Fruit fly (Drosophila melanogaster) whole organism, wandering third instar larva: ENCODE data around the gene CG18622.

Experiments used
- Abd-B ChIP-seq: fragments of >200 bp; optimal IDR thresholded peaks from 2 replicates; lab custom pipeline; 2017; ENCODE audit warnings: missing biosample characterization, missing genetic modification characterization
- brk ChIP-seq: fragments of 200-800 bp; sonication (Bioruptor generic); optimal IDR thresholded peaks from 2 replicates; lab custom pipeline; 2016; ENCODE audit warnings: missing biosample characterization, mild to moderate bottlenecking, missing genetic modification characterization
- psq ChIP-seq: fragments of 200-800 bp; sonication (Bioruptor generic); optimal IDR thresholded peaks from 3 replicates; lab custom pipeline; 2017; ENCODE audit warnings: missing biosample characterization, mild to moderate bottlenecking, missing genetic modification characterization, moderate library complexity
- sage ChIP-seq: fragments of 200-800 bp; sonication (Bioruptor generic); optimal IDR thresholded peaks from 2 replicates; lab custom pipeline; 2016; ENCODE audit warnings: missing biosample characterization, mild to moderate bottlenecking, missing genetic modification characterization

DNA sequence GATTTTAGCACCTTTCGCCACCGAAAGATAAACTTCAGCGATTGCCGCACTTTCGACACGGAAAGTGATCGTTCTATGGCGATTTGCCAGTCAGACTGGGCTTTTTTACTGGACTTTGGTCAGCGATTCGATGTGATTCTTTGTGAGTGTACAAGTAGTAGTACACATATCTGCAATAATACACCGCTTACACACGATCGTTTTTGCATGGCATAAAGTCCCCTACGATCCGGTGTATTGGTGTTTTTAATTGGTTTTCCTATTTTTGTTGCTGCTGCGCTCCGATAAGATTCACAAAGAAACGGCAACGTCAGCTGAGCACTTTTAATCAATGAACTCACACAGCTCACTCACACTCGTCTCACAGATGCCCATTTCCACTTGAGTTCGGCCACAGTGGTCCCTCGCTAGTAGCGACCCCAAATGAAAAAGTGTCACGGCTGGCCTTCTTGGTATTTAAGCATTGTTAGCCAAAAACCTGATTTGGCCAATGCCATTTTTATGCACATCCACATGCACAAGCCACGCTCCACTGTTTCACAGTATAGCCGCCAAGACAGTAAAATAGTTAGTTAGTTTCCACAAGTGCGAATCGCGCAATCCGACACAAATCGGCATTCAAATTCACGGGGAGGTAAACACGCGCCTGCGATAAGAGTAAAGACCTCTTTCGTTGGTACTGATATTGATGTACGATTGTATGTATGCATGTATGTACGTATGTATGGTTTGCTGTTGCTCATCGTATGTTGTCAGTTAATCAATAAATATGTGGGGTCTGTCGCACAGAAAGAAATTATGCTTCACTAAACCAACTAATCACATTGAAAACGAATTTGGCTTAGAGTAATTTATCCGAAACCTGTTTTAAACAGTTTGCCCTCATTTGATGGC, 1.1 kb downstream of the CG18622 start:
- TF ChIP-seq sage (GFP tag; lab: Kevin White, UChicago) (peak; percentile 57), Abd-B (GFP tag; lab: Kevin White, UChicago) (no peak), psq (peak; percentile 83), brk (GFP tag; lab: Kevin White, UChicago) (peak; percentile 24)
